Fruit fly (Drosophila melanogaster): ENCODE measurements around the gene CG1999.

DNA sequence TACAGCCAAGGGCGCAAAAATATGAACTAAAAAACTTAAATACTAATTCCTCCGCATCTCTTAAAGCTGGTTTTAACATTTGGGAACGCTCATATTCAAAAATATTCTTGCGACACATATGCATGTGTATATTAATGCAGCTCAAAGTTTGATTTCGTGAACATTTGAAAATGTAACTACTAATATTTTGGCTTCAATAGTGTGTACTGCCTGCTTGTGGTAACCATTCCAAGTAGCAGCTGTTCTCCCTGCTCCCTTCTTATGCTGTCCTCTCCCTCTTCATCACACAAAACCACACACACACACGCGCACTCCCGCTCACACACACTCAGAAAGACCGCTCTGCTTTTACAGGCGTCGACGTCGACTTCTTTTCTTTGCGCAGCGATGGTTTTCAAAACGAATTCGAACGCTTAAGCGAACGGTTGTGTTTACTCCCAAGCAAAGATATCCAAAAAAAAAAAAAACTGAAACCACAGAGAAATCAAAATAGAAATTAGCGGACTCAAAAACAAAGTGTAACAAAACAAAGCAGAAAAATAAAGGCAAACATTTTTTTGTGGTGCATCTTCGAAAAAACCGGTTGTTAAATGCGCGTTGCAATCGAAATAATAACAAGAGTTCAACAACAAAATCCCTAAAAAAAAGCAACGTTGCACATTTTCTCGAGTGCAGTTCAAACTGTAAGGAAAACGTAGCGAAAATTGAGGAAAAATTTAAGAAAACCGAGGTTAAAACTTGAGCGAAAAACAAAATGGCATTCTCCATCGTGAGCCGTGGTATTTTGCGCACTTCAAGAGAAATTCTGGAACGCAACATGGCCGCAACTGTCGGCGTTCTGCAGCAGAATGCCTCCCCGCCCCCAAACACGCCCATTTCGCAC lies 21.4 kb upstream of the CG1999 start, which contains the start of gene CBP:
- TF ChIP-seq ttk (optimal IDR thresholded peaks at IDR 0.05) (no peak), Sin3A (optimal IDR thresholded peaks at IDR 0.05) (no peak), Myc (optimal IDR thresholded peaks at IDR 0.05) (no peak), h (optimal IDR thresholded peaks at IDR 0.05) (no peak), insv (optimal IDR thresholded peaks at IDR 0.05) (no peak)

Data from Kc167 (cell line).